Worm (Caenorhabditis elegans): ENCODE results near the gene C47A4.1.

DNA sequence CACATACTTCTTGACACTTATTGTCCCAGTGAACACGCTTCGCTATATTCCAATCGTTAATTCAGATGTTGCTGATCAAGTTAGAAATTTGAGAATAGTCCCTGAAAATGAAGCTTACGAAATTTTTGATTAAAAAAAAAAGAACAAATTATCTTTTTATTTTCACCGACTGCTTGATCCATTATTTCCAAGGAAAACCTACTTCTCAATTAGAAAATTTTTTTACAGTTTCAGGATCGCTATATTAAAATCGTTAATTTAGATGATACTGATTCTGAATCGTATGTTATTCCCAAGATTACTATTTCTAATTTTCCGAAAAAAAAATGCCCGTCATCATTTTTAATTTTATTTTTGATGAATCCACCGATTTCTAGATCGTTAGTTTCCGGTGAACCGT, 17.6 kb downstream of the C47A4.1 start, which contains the start of gene T23G4.127:
- TF ChIP-seq aly-1 (tag; optimal IDR thresholded peaks at IDR 0.05) (no peak), ama-1 (optimal IDR thresholded peaks at IDR 0.05) (no peak), ceh-36 (tag; optimal IDR thresholded peaks at IDR 0.05) (no peak), B0310.2 (tag; optimal IDR thresholded peaks at IDR 0.05) (no peak), tbx-11 (GFP tag; IDR thresholded peaks at IDR 0.05) (no peak), F13C5.2 (tag; optimal IDR thresholded peaks at IDR 0.05) (no peak), flt-1 (GFP tag; IDR thresholded peaks at IDR 0.05) (no peak), sea-1 (GFP tag; conservative IDR thresholded peaks at IDR 0.05) (no peak), hmbx-1 (tag; optimal IDR thresholded peaks at IDR 0.05) (no peak), ceh-13 (GFP tag; optimal IDR thresholded peaks at IDR 0.05) (no peak), tbx-37 (GFP tag; conservative IDR thresholded peaks at IDR 0.05) (no peak), tra-4 (tag; optimal IDR thresholded peaks at IDR 0.05) (no peak), ets-7 (tag; optimal IDR thresholded peaks at IDR 0.05) (no peak)
